Fruit fly (Drosophila melanogaster): Measurements from ENCODE around the gene stas.

DNA sequence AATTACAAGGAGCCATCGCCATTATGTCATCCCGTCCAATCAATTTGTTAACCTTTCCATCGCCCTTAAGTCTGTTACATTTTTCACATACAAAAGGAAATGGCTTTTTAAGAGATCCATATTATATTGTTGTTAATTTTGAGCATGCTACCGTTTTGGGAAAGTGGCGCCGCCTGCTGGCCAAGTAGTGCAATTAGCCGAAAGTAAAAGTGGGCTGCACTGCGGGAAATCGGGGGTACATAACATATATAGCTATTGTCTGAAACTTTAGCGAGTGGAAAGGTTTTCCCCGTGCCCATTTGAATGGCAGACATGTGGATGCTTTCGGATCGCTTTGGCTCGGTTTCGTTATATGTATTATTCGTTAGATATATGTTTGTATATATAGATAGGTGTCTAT is 41.8 kb downstream of the stas start:
- TF ChIP-seq CTCF (optimal IDR thresholded peaks at IDR 0.05) (peak; percentile 58 to 72), CG8478 (optimal IDR thresholded peaks at IDR 0.05) (no peak)
